Worm (Caenorhabditis elegans) whole organism, young adult: ENCODE results near the gene age-1.

Experiments used
- B0261.1 ChIP-seq: sonication (generic microtip); optimal IDR thresholded peaks from 2 replicates; lab custom pipeline; 2016; ENCODE audit warnings: mild to moderate bottlenecking, missing genetic modification characterization, moderate library complexity, missing compliant biosample characterization
- F33H1.4 ChIP-seq: fragments of 200-800 bp; sonication (Bioruptor generic); IDR thresholded peaks from 2 replicates; pipeline ENCODE4 v1.3.6; 2022; ENCODE audit warnings: missing genetic modification reagents, missing genetic modification characterization, missing compliant biosample characterization
- F55B11.4 ChIP-seq: sonication (generic microtip); optimal IDR thresholded peaks from 2 replicates; lab custom pipeline; 2016; ENCODE audit warnings: missing compliant biosample characterization, missing genetic modification characterization, borderline replicate concordance; ENCODE audit not compliant: insufficient read depth
- T07F8.4 ChIP-seq: sonication (generic microtip); optimal IDR thresholded peaks from 2 replicates; lab custom pipeline; 2016; ENCODE audit warnings: mild to moderate bottlenecking, missing genetic modification characterization, moderate library complexity, missing compliant biosample characterization
- T26A5.8 ChIP-seq: sonication (generic microtip); optimal IDR thresholded peaks from 2 replicates; lab custom pipeline; 2016; ENCODE audit warnings: missing genetic modification characterization, missing compliant biosample characterization
- Y53G8AR.9 ChIP-seq: fragments of 200-800 bp; sonication (Bioruptor generic); conservative IDR thresholded peaks from 2 replicates; pipeline ENCODE4 v1.3.6; 2022; ENCODE audit warnings: missing genetic modification reagents, missing genetic modification characterization, missing compliant biosample characterization
- atf-7 ChIP-seq: sonication (generic microtip); optimal IDR thresholded peaks from 2 replicates; lab custom pipeline; 2017; ENCODE audit warnings: mild to moderate bottlenecking, missing genetic modification characterization, missing compliant biosample characterization
- attf-6 ChIP-seq: fragments of 200-800 bp; sonication (Bioruptor generic); IDR thresholded peaks from 2 replicates; pipeline ENCODE4 v1.3.6; 2022; ENCODE audit warnings: missing genetic modification reagents, missing genetic modification characterization, missing compliant biosample characterization
- bed-2 ChIP-seq: fragments of 200-800 bp; sonication (Bioruptor generic); IDR thresholded peaks from 2 replicates; pipeline ENCODE4 v1.3.6; 2022; ENCODE audit warnings: missing genetic modification reagents, missing genetic modification characterization, missing compliant biosample characterization
- cebp-1 ChIP-seq, 2 experiments: fragments of 200-800 bp in 1 of 2; sonication (Bioruptor generic) in 1 of 2; sonication (generic microtip) in 1 of 2; IDR thresholded peaks in 1 of 2; optimal IDR thresholded peaks in 1 of 2; 2 replicates each; pipeline versions ENCODE4 v1.3.6 to Lab custom; 2017 to 2022; ENCODE audit warnings: missing compliant biosample characterization in 2 of 2, missing genetic modification characterization in 2 of 2, mild to moderate bottlenecking in 1 of 2, missing genetic modification reagents in 1 of 2, moderate library complexity in 1 of 2
- ceh-58 ChIP-seq: fragments of 200-800 bp; sonication (Bioruptor generic); IDR thresholded peaks from 2 replicates; pipeline ENCODE4 v1.3.6; 2022; ENCODE audit warnings: missing genetic modification characterization, missing compliant biosample characterization
- chd-7 ChIP-seq: sonication (generic microtip); optimal IDR thresholded peaks from 2 replicates; lab custom pipeline; 2016; ENCODE audit warnings: mild to moderate bottlenecking, missing genetic modification characterization, moderate library complexity, missing compliant biosample characterization
- dpff-1 ChIP-seq: sonication (generic microtip); optimal IDR thresholded peaks from 2 replicates; lab custom pipeline; 2017; ENCODE audit warnings: mild to moderate bottlenecking, missing genetic modification characterization, missing compliant biosample characterization
- egrh-3 ChIP-seq: fragments of 200-800 bp; sonication (Bioruptor generic); IDR thresholded peaks from 2 replicates; pipeline ENCODE4 v1.3.6; 2022; ENCODE audit warnings: missing genetic modification reagents, missing genetic modification characterization, missing compliant biosample characterization
- hsf-1 ChIP-seq: fragments of 200-800 bp; sonication (Bioruptor generic); IDR thresholded peaks from 2 replicates; pipeline ENCODE4 v1.3.6; 2022; ENCODE audit warnings: missing genetic modification reagents, missing genetic modification characterization, missing compliant biosample characterization
- lin-40 ChIP-seq: sonication (generic microtip); optimal IDR thresholded peaks from 2 replicates; lab custom pipeline; 2016; ENCODE audit warnings: missing genetic modification characterization, mild to moderate bottlenecking, missing compliant biosample characterization, missing genotype, missing genetic modification reagents
- lin-54 ChIP-seq: fragments of 200-800 bp; sonication (Bioruptor generic); optimal IDR thresholded peaks from 2 replicates; lab custom pipeline; 2018; ENCODE audit warnings: mild to moderate bottlenecking, missing genetic modification characterization, missing compliant biosample characterization
- lir-1 ChIP-seq: fragments of 200-800 bp; sonication (Bioruptor generic); conservative IDR thresholded peaks from 2 replicates; pipeline ENCODE4 v1.3.6; 2022; ENCODE audit warnings: missing genetic modification reagents, missing genetic modification characterization, missing compliant biosample characterization
- madf-6 ChIP-seq: fragments of 200-800 bp; sonication (Bioruptor generic); IDR thresholded peaks from 2 replicates; pipeline ENCODE4 v1.3.6; 2022; ENCODE audit warnings: missing genetic modification reagents, missing genetic modification characterization, missing compliant biosample characterization
- madf-8 ChIP-seq: fragments of 200-800 bp; sonication (Bioruptor generic); conservative IDR thresholded peaks from 2 replicates; pipeline ENCODE4 v1.3.6; 2022; ENCODE audit warnings: missing genetic modification reagents, missing genetic modification characterization, missing compliant biosample characterization
- nfyb-1 ChIP-seq: fragments of 200-800 bp; sonication (Bioruptor generic); IDR thresholded peaks from 2 replicates; pipeline ENCODE4 v1.3.6; 2022; ENCODE audit warnings: missing genetic modification reagents, missing genetic modification characterization, missing compliant biosample characterization
- nhr-80 ChIP-seq: sonication (generic microtip); optimal IDR thresholded peaks from 2 replicates; lab custom pipeline; 2016; ENCODE audit warnings: missing genetic modification characterization, missing compliant biosample characterization
- pha-4 ChIP-seq: fragments of 150-350 bp; sonication (generic microtip); optimal IDR thresholded peaks from 2 replicates; lab custom pipeline; 2014; ENCODE audit warnings: missing biosample characterization, missing genetic modification reagents, missing genetic modification characterization
- rec-8 ChIP-seq, 2 experiments: sonication (generic microtip); optimal IDR thresholded peaks; 2 replicates each; lab custom pipeline; 2016; ENCODE audit warnings: mild to moderate bottlenecking in 2 of 2, missing genetic modification characterization in 2 of 2, missing genetic modification reagents in 2 of 2, missing genotype in 2 of 2, missing biosample characterization in 1 of 2, missing compliant biosample characterization in 1 of 2, moderate library complexity in 1 of 2
- snpc-1.1 ChIP-seq: sonication (generic microtip); optimal IDR thresholded peaks from 2 replicates; lab custom pipeline; 2017; ENCODE audit warnings: missing genetic modification characterization, mild to moderate bottlenecking, missing compliant biosample characterization, antibody characterized with exemption, moderate library complexity, missing genotype, missing genetic modification reagents; ENCODE audit not compliant: insufficient read depth
- snpc-3.4 ChIP-seq: sonication (generic microtip); optimal IDR thresholded peaks from 2 replicates; lab custom pipeline; 2017; ENCODE audit warnings: missing genetic modification characterization, mild to moderate bottlenecking, missing compliant biosample characterization, antibody characterized with exemption, moderate library complexity, missing genotype, missing genetic modification reagents
- tbp1 ChIP-seq: fragments of 200-800 bp; sonication (Bioruptor generic); optimal IDR thresholded peaks from 2 replicates; lab custom pipeline; 2018; ENCODE audit warnings: mild to moderate bottlenecking, missing genetic modification characterization, missing compliant biosample characterization
- unc-130 ChIP-seq: sonication (generic microtip); optimal IDR thresholded peaks from 2 replicates; lab custom pipeline; 2016; ENCODE audit warnings: missing genetic modification reagents, missing genetic modification characterization, missing compliant biosample characterization
- unc-62 ChIP-seq: fragments of 150-350 bp; optimal IDR thresholded peaks from 2 replicates; lab custom pipeline; 2014; ENCODE audit warnings: missing biosample characterization, missing genetic modification reagents, missing genetic modification characterization
- zfh-2 ChIP-seq: fragments of 200-800 bp; sonication (Bioruptor generic); conservative IDR thresholded peaks from 2 replicates; pipeline ENCODE4 v1.3.6; 2022; ENCODE audit warnings: missing genetic modification reagents, missing genetic modification characterization, missing compliant biosample characterization
- ztf-22 ChIP-seq: fragments of 200-800 bp; sonication (Bioruptor generic); optimal IDR thresholded peaks from 2 replicates; lab custom pipeline; 2018; ENCODE audit warnings: mild to moderate bottlenecking, missing genetic modification characterization, moderate library complexity, missing compliant biosample characterization
- ztf-25 ChIP-seq: fragments of 200-800 bp; sonication (Bioruptor generic); IDR thresholded peaks from 2 replicates; pipeline ENCODE4 v1.3.6; 2022; ENCODE audit warnings: missing genetic modification reagents, missing genetic modification characterization, missing compliant biosample characterization
- ztf-26 ChIP-seq: sonication (generic microtip); optimal IDR thresholded peaks from 2 replicates; lab custom pipeline; 2017; ENCODE audit warnings: missing genetic modification characterization, missing compliant biosample characterization
- ztf-6 ChIP-seq: fragments of 200-800 bp; sonication (Bioruptor generic); IDR thresholded peaks from 2 replicates; pipeline ENCODE4 v1.3.6; 2022; ENCODE audit warnings: missing genetic modification reagents, missing genetic modification characterization, missing compliant biosample characterization

Gene age-1

ce11 chrII:11544714-11545113 lies 17.9 kb upstream of the age-1 start, which contains the start of gene F54D5.9 (continued):
- no peak for TF ChIP-seq chd-7 (tag; lab: Kevin White, UChicago)
- TF ChIP-seq tbp1 (GFP tag; lab: Kevin White, UChicago): no peak
- TF ChIP-seq unc-62: no peak
- TF ChIP-seq F55B11.4 (tag; lab: Kevin White, UChicago): no peak
- TF ChIP-seq ceh-58 (GFP tag; lab: Robert Waterston, UW): no peak

DNA sequence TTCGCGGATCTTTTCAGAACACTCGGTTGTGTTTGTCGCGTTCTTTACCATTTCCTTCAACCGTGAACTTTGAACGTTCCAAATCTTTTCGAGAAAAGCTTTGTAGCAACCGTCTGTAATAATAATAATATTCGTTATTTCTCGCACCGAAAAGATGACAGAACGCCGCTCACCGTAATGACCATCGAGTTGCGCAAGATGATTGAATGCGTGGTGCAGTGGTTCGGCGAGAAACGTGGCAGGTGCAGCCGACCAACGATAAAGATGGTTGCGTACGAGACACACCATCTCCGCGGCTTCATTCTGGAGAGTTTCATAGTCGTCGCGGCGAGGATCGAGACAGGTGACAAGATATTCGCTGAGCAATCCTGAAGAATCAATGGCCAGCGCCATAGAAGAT lies 16.1 kb upstream of the age-1 start:
- TF ChIP-seq zfh-2 (GFP tag; lab: Robert Waterston, UW): peak; percentile 30; the same call in 1 of the 2 replicates
- no peak for TF ChIP-seq lin-54 (GFP tag; lab: Kevin White, UChicago)

ce11 chrII:11542385-11542784 lies 15.5 kb upstream of the age-1 start, which contains the start of gene gtf-2E2:
Gene gtf-2E2 (minus strand): TSS chrII:11542495.
- TF ChIP-seq Y53G8AR.9 (GFP tag; lab: Robert Waterston, UW) (0 out of 2 replicates have a peak, but pooled peaks have one; percentile 43), tbp1 (GFP tag; lab: Kevin White, UChicago) (peak; percentile 5), lir-1 (no peak), egrh-3 (GFP tag; lab: Robert Waterston, UW) (no peak), B0261.1 (tag; lab: Kevin White, UChicago) (no peak), T26A5.8 (no peak), unc-130 (GFP tag; lab: Kevin White, UChicago) (no peak), cebp-1 (GFP tag; IDR thresholded peaks at IDR 0.05; lab: Robert Waterston, UW) (no peak), cebp-1 (tag; optimal IDR thresholded peaks at IDR 0.05; lab: Kevin White, UChicago) (peak; percentile 18), attf-6 (GFP tag; lab: Robert Waterston, UW) (no peak), hsf-1 (GFP tag; lab: Robert Waterston, UW) (0 out of 2 replicates have a peak, but pooled peaks have one; percentile 5), lin-40 (tag; lab: Kevin White, UChicago) (no peak), atf-7 (tag; lab: Kevin White, UChicago) (no peak), nfyb-1 (GFP tag; lab: Robert Waterston, UW) (no peak), snpc-3.4 (tag; lab: Kevin White, UChicago) (peak; percentile 14)

- TF ChIP-seq lin-40 (tag; lab: Kevin White, UChicago): no peak
- no peak for TF ChIP-seq madf-8 (GFP tag; lab: Robert Waterston, UW)
- no peak for TF ChIP-seq madf-6
- TF ChIP-seq dpff-1 (tag; lab: Kevin White, UChicago): no peak
- peak; percentile 32 for TF ChIP-seq snpc-3.4 (tag; lab: Kevin White, UChicago)
- TF ChIP-seq ztf-6 (GFP tag; lab: Robert Waterston, UW): no peak
- no peak for TF ChIP-seq cebp-1 (GFP tag; IDR thresholded peaks at IDR 0.05; lab: Robert Waterston, UW)
- TF ChIP-seq cebp-1 (tag; optimal IDR thresholded peaks at IDR 0.05; lab: Kevin White, UChicago): peak; percentile 6
- TF ChIP-seq nhr-80 (tag; lab: Kevin White, UChicago): no peak
- TF ChIP-seq T07F8.4 (tag; lab: Kevin White, UChicago): no peak
- TF ChIP-seq F33H1.4 (GFP tag; lab: Robert Waterston, UW): no peak
- TF ChIP-seq bed-2 (GFP tag; lab: Robert Waterston, UW): no peak
- no peak for TF ChIP-seq rec-8 (tag; optimal IDR thresholded peaks at IDR 0.05; lab: Kevin White, UChicago)
- TF ChIP-seq ztf-22: no peak
- no peak for TF ChIP-seq ztf-26 (tag; lab: Kevin White, UChicago)
- TF ChIP-seq snpc-1.1 (tag; lab: Kevin White, UChicago): no peak
- TF ChIP-seq ztf-25 (GFP tag; lab: Robert Waterston, UW): no peak
- no peak for TF ChIP-seq pha-4
These were observed 11.9 kb upstream of the age-1 start, which contains the start of gene Y62F5A.9 for ce11 chrII:11538741-11539140. Gene Y62F5A.9 (minus strand): TSS chrII:11538841.
